Worm (Caenorhabditis elegans) whole organism, midembryonic: ENCODE data around the gene T08A11.1.

Experiments
- flt-1 ChIP-seq: fragments of 200-800 bp; sonication (Bioruptor generic); IDR thresholded peaks from 2 replicates; pipeline ENCODE4 v1.3.6; 2022; ENCODE audit warnings: missing genetic modification characterization, missing compliant biosample characterization
- tab-1 ChIP-seq: fragments of 200-800 bp; sonication (Bioruptor generic); IDR thresholded peaks from 2 replicates; pipeline ENCODE4 v1.3.6; 2022; ENCODE audit warnings: missing genetic modification characterization, missing compliant biosample characterization
- ztf-23 ChIP-seq: fragments of 200-800 bp; sonication (Bioruptor generic); IDR thresholded peaks from 2 replicates; pipeline ENCODE4 v1.3.6; 2022; ENCODE audit warnings: missing genetic modification reagents, missing genetic modification characterization, missing compliant biosample characterization

DNA sequence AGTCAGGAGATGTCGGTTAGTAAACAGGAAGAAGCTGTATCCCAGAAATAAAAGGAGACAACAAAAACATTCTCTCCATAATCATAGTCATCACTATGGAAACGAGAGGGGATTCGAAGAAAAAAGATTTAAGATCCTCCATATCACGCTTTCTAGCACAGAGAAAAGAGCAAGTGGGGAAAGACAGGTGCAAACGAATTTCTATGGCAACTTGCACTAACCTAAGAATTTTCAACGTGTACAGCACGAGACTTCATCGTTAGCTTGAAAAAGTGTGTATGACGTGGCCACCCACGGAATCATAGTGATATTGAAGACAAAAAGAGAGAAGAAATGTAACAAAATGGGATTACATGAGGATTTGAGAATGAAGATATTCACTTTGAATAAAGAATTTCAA lies 42.1 kb downstream of the T08A11.1 start:
- TF ChIP-seq ztf-23 (no peak), flt-1 (GFP tag; lab: Robert Waterston, UW) (no peak), tab-1 (GFP tag; lab: Robert Waterston, UW) (no peak)
